Fruit fly (Drosophila melanogaster): ENCODE results near the gene CG12111.

The CG12111 gene

dm6 chrX:8574672-8575350, 4.1 kb upstream of the CG12111 start (continued):
- peak; percentile 39 for TF ChIP-seq ems (GFP tag; optimal IDR thresholded peaks at IDR 0.05)
- TF ChIP-seq CG7786 (GFP tag; optimal IDR thresholded peaks at IDR 0.05) = peak; percentile 15
- TF ChIP-seq CHES-1-like (GFP tag; optimal IDR thresholded peaks at IDR 0.05) = peak; percentile 46
- peak; percentile 36 for TF ChIP-seq CG15479 (GFP tag; optimal IDR thresholded peaks at IDR 0.05)
- TF ChIP-seq Hr3 (GFP tag; optimal IDR thresholded peaks at IDR 0.05) = peak; percentile 39
- no peak for TF ChIP-seq pan (optimal IDR thresholded peaks at IDR 0.05)
- TF ChIP-seq pan (GFP tag; optimal IDR thresholded peaks at IDR 0.05 in 1 of 2, IDR thresholded peaks at IDR 0.05 in 1 of 2) = peak in 1 of 2 experiments; percentile 50
- TF ChIP-seq Fer3 (tag; optimal IDR thresholded peaks at IDR 0.05) = peak; percentile 33
- no peak for TF ChIP-seq ham (GFP tag; IDR thresholded peaks at IDR 0.05)
- peak; percentile 31; the same call in 1 of the 2 replicates for TF ChIP-seq lmd (GFP tag; IDR thresholded peaks at IDR 0.05)
- no peak for TF ChIP-seq hkb (optimal IDR thresholded peaks at IDR 0.05)
- TF ChIP-seq hkb (GFP tag; IDR thresholded peaks at IDR 0.05) = peak; percentile 55
- TF ChIP-seq phol (tag; optimal IDR thresholded peaks at IDR 0.05) = peak; percentile 4
- TF ChIP-seq Dek (tag; optimal IDR thresholded peaks at IDR 0.05) = peak; percentile 26
- TF ChIP-seq CG10366 (GFP tag; IDR thresholded peaks at IDR 0.05) = peak; percentile 10; the same call in 1 of the 2 replicates
- TF ChIP-seq CG12769 (tag; optimal IDR thresholded peaks at IDR 0.05) = peak; percentile 50
- TF ChIP-seq chinmo (GFP tag; IDR thresholded peaks at IDR 0.05; ENCODE audit: partially characterized antibody) = peak; percentile 76; the same call in 3 of the 4 replicates
- no peak for TF ChIP-seq CG11696 (GFP tag; IDR thresholded peaks at IDR 0.05)
- no peak for TF ChIP-seq seq (GFP tag; IDR thresholded peaks at IDR 0.05)
- peak; percentile 34; the same call in 1 of the 2 replicates for TF ChIP-seq HLH3B (GFP tag; IDR thresholded peaks at IDR 0.05)
- no peak for TF ChIP-seq gsb-n (tag; optimal IDR thresholded peaks at IDR 0.05)
- peak; percentile 18; the same call in 1 of the 2 replicates for TF ChIP-seq bowl (GFP tag; IDR thresholded peaks at IDR 0.05)
- TF ChIP-seq CG2678 (tag; optimal IDR thresholded peaks at IDR 0.05) = peak; percentile 51
- TF ChIP-seq Pdp1 (GFP tag; optimal IDR thresholded peaks at IDR 0.05) = peak in 1 of 2 experiments; percentile 13
- TF ChIP-seq CG8944 (GFP tag; optimal IDR thresholded peaks at IDR 0.05) = peak; percentile 6
- peak; percentile 41 for TF ChIP-seq CG8924 (tag; optimal IDR thresholded peaks at IDR 0.05)
- peak; percentile 36 for TF ChIP-seq zf30C (GFP tag; optimal IDR thresholded peaks at IDR 0.05)
- TF ChIP-seq CG6791 (GFP tag; IDR thresholded peaks at IDR 0.05; ENCODE audit: partially characterized antibody) = no peak
- TF ChIP-seq dpn (GFP tag; optimal IDR thresholded peaks at IDR 0.05) = peak; percentile 4 to 26
- peak; percentile 21 for TF ChIP-seq mirr (GFP tag; optimal IDR thresholded peaks at IDR 0.05)
- peak; percentile 68; the same call in 2 of the 3 replicates for TF ChIP-seq ci (GFP tag; IDR thresholded peaks at IDR 0.05)
- no peak for TF ChIP-seq CG13894 (tag; optimal IDR thresholded peaks at IDR 0.05)
- TF ChIP-seq ERR (GFP tag; optimal IDR thresholded peaks at IDR 0.05) = no peak
- peak; percentile 62 for TF ChIP-seq Ets65A (GFP tag)
- peak; percentile 63 for TF ChIP-seq sens (GFP tag)
- TF ChIP-seq CG8388 (GFP tag; optimal IDR thresholded peaks at IDR 0.05) = no peak
- TF ChIP-seq CG3163 (GFP tag; optimal IDR thresholded peaks at IDR 0.05) = no peak
- 0 out of 2 replicates have a peak, but pooled peaks have one; percentile 31 for TF ChIP-seq H2.0 (GFP tag; IDR thresholded peaks at IDR 0.05)
- peak; percentile 86 for TF ChIP-seq CG4360 (GFP tag; IDR thresholded peaks at IDR 0.05)
- peak; percentile 44; the same call in 2 of the 3 replicates for TF ChIP-seq Aef1 (GFP tag; IDR thresholded peaks at IDR 0.05)
- peak; percentile 47; the same call in 1 of the 2 replicates for TF ChIP-seq CG14014 (GFP tag; IDR thresholded peaks at IDR 0.05)
- peak; percentile 75 for TF ChIP-seq CG10321 (GFP tag; IDR thresholded peaks at IDR 0.05)
- TF ChIP-seq slbo (GFP tag; IDR thresholded peaks at IDR 0.05) = peak; percentile 31
- peak; percentile 13 for TF ChIP-seq fd3F (GFP tag; optimal IDR thresholded peaks at IDR 0.05)
- no peak for TF ChIP-seq Trl (optimal IDR thresholded peaks at IDR 0.05)
- peak; percentile 1 for TF ChIP-seq Trl (GFP tag; optimal IDR thresholded peaks at IDR 0.05)
- peak; percentile 7 for TF ChIP-seq NK7.1 (GFP tag; optimal IDR thresholded peaks at IDR 0.05)
- TF ChIP-seq CG12219 (GFP tag; optimal IDR thresholded peaks at IDR 0.05) = peak; percentile 14
- peak; percentile 43 for TF ChIP-seq Meics (GFP tag; optimal IDR thresholded peaks at IDR 0.05)
- TF ChIP-seq CG2712 (tag; optimal IDR thresholded peaks at IDR 0.05) = peak; percentile 27
- peak; percentile 45 for TF ChIP-seq CG9817 (tag; optimal IDR thresholded peaks at IDR 0.05)

Measured in whole organism, embryonic.